Fruit fly (Drosophila melanogaster) S2 (cell line): Measurements from ENCODE around the gene Jarid2.

Experiments
- CG8478 ChIP-seq: fragments of >200 bp; optimal IDR thresholded peaks from 2 replicates; lab custom pipeline; 2018
- CTCF ChIP-seq, 2 experiments: fragments of >200 bp; optimal IDR thresholded peaks; 2 replicates each; lab custom pipeline; 2018

DNA sequence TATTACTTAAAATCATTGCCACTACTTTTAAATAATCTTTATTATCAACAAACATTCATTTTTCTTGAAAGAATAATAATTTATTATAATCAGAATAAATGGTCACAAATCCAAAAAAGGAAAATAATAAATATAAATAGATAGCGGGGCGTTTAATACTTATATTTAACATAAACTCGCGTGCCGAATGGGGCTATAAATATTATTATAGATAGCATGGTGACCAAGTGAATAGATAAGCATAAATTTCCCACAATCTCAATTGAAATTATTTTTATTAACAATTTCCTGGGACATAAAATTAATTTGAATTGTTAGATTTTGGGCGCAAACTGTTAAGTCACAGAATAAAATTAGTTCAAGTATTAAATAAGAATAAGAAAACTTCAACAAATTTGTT lies 29.6 kb downstream of the Jarid2 start:
- TF ChIP-seq CTCF (optimal IDR thresholded peaks at IDR 0.05; lab: Kevin White, UChicago) (no peak), CG8478 (no peak)
